Worm (Caenorhabditis elegans): ENCODE measurements around the gene M57.2.

The M57.2 gene

ce11 chrIV:3523419-3523818 lies 3.7 kb upstream of the M57.2 start:
- no peak for TF ChIP-seq ets-5 (GFP tag; IDR thresholded peaks at IDR 0.05)
- no peak for TF ChIP-seq efl-1 (optimal IDR thresholded peaks at IDR 0.05)
- no peak for TF ChIP-seq efl-1 (GFP tag; optimal IDR thresholded peaks at IDR 0.05 in 1 of 2)
- no peak for TF ChIP-seq unc-62 (GFP tag; optimal IDR thresholded peaks at IDR 0.05)
- TF ChIP-seq lin-15B (tag; optimal IDR thresholded peaks at IDR 0.05), result no peak
- TF ChIP-seq sup-37 (GFP tag; optimal IDR thresholded peaks at IDR 0.05), result no peak
- TF ChIP-seq rnt-1 (tag; optimal IDR thresholded peaks at IDR 0.05), result no peak
- TF ChIP-seq zag-1 (tag; optimal IDR thresholded peaks at IDR 0.05), result no peak
- no peak for TF ChIP-seq nhr-237 (tag; optimal IDR thresholded peaks at IDR 0.05)
- no peak for TF ChIP-seq mab-9 (GFP tag; IDR thresholded peaks at IDR 0.05)

DNA sequence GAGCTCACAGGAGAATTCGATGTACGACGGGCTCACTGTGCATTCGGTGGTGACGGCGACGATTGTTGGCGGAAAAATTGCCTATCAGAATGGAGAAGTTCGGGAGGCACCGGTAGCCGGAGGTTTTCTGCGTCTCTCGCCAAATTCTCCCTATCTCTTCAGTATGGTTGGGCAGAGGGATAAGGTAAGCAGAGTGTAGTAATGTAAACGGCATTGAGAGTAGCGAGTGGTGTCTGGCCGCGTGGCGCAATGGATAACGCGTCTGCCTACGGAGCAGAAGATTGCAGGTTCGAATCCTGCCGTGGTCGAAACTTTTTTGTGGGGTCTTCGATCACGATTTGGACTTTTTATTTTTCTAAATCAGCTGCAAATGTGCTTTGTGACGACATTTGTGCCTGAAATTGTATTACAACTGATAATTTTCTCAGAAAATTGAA lies 2.6 kb upstream of the M57.2 start:
- TF ChIP-seq xbp-1 (tag; optimal IDR thresholded peaks at IDR 0.05) (peak; percentile 38), unc-30 (tag; optimal IDR thresholded peaks at IDR 0.05) (no peak), elt-2 (tag; optimal IDR thresholded peaks at IDR 0.05) (no peak), grh-1 (GFP tag; IDR thresholded peaks at IDR 0.05) (no peak), ama-1 (optimal IDR thresholded peaks at IDR 0.05) (no peak), C04F5.9 (tag; optimal IDR thresholded peaks at IDR 0.05) (no peak), mep-1 (tag; optimal IDR thresholded peaks at IDR 0.05) (peak; percentile 53), lir-3 (tag; optimal IDR thresholded peaks at IDR 0.05; ENCODE audit: poor library complexity) (no peak), ztf-4 (tag; optimal IDR thresholded peaks at IDR 0.05) (no peak), dpl-1 (GFP tag; optimal IDR thresholded peaks at IDR 0.05) (peak; percentile 4 to 16 (median 13)), lin-39 (tag; optimal IDR thresholded peaks at IDR 0.05) (no peak), lin-15B (tag; optimal IDR thresholded peaks at IDR 0.05) (no peak), lin-35 (GFP tag; optimal IDR thresholded peaks at IDR 0.05) (peak; percentile 28 to 66), nhr-84 (tag; optimal IDR thresholded peaks at IDR 0.05) (no peak), F16B12.6 (tag; optimal IDR thresholded peaks at IDR 0.05) (no peak), nhr-71 (tag; optimal IDR thresholded peaks at IDR 0.05) (peak; percentile 75), nhr-28 (tag; optimal IDR thresholded peaks at IDR 0.05) (no peak), efl-1 (optimal IDR thresholded peaks at IDR 0.05) (peak; percentile 32 to 49), efl-1 (GFP tag; optimal IDR thresholded peaks at IDR 0.05 in 1 of 2) (peak; percentile 37 to 92), hlh-17 (GFP tag; optimal IDR thresholded peaks at IDR 0.05; ENCODE audit: borderline replicate concordance) (no peak), lin-14 (GFP tag; optimal IDR thresholded peaks at IDR 0.05) (no peak), C34B4.2 (tag; optimal IDR thresholded peaks at IDR 0.05) (no peak), mef-2 (tag; optimal IDR thresholded peaks at IDR 0.05) (no peak), snpc-4 (tag; optimal IDR thresholded peaks at IDR 0.05) (peak; percentile 35), mab-9 (GFP tag; IDR thresholded peaks at IDR 0.05) (no peak), nhr-47 (tag; optimal IDR thresholded peaks at IDR 0.05) (peak; percentile 81), ces-1 (GFP tag; optimal IDR thresholded peaks at IDR 0.05) (no peak), aha-1 (tag; optimal IDR thresholded peaks at IDR 0.05) (no peak), sup-37 (GFP tag; optimal IDR thresholded peaks at IDR 0.05) (no peak), hpl-2 (GFP tag; optimal IDR thresholded peaks at IDR 0.05) (no peak), unc-62 (GFP tag; optimal IDR thresholded peaks at IDR 0.05) (no peak), ztf-11 (tag; optimal IDR thresholded peaks at IDR 0.05) (no peak), isw-1 (GFP tag; IDR thresholded peaks at IDR 0.05) (no peak), unc-98 (GFP tag; IDR thresholded peaks at IDR 0.05) (no peak; the same call in 1 of the 2 replicates), hlh-4 (tag; optimal IDR thresholded peaks at IDR 0.05) (no peak), fkh-10 (GFP tag; optimal IDR thresholded peaks at IDR 0.05) (no peak), ets-5 (GFP tag; IDR thresholded peaks at IDR 0.05) (no peak), egl-27 (tag; optimal IDR thresholded peaks at IDR 0.05) (no peak), jun-1 (tag; optimal IDR thresholded peaks at IDR 0.05) (peak; percentile 23), zip-4 (GFP tag; optimal IDR thresholded peaks at IDR 0.05) (peak; percentile 27), unc-130 (tag; optimal IDR thresholded peaks at IDR 0.05) (peak; percentile 59), ceh-88 (GFP tag; IDR thresholded peaks at IDR 0.05) (no peak), snu-23 (GFP tag; optimal IDR thresholded peaks at IDR 0.05) (peak; percentile 84), aly-2 (tag; optimal IDR thresholded peaks at IDR 0.05) (peak; percentile 53), Y116A8C.19 (tag; optimal IDR thresholded peaks at IDR 0.05; ENCODE audit: borderline replicate concordance) (no peak), nhr-11 (tag; optimal IDR thresholded peaks at IDR 0.05) (no peak), vab-15 (tag; optimal IDR thresholded peaks at IDR 0.05) (no peak), ceh-82 (tag; optimal IDR thresholded peaks at IDR 0.05) (peak in 2 of 3 experiments; percentile 30 to 44)

Measured in whole organism, L1 larva.